Fruit fly (Drosophila melanogaster) Kc167 (cell line): Measurements from ENCODE around the gene amd.

Experiments
- Sin3A ChIP-seq: fragments of >200 bp; optimal IDR thresholded peaks from 2 replicates; lab custom pipeline; 2018; ENCODE audit warnings: missing external identifiers
- h ChIP-seq: fragments of >200 bp; optimal IDR thresholded peaks from 3 replicates; lab custom pipeline; 2018; ENCODE audit warnings: missing external identifiers
- insv ChIP-seq: fragments of >200 bp; optimal IDR thresholded peaks from 3 replicates; lab custom pipeline; 2018; ENCODE audit warnings: missing external identifiers
- psq ChIP-seq: fragments of >200 bp; optimal IDR thresholded peaks from 2 replicates; lab custom pipeline; 2017; ENCODE audit warnings: missing external identifiers

- TF ChIP-seq h (lab: Kevin White, UChicago): no peak
- no peak for TF ChIP-seq Sin3A (lab: Kevin White, UChicago)
- TF ChIP-seq insv: no peak
- TF ChIP-seq psq (lab: Kevin White, UChicago): no peak
Observed at dm6 chr2L:19142176-19142870, 32.4 kb downstream of the amd start.
